Fruit fly (Drosophila melanogaster): Measurements from ENCODE around the gene Grl65a.

The Grl65a gene

dm6 chr3L:6665541-6665940, 2.1 kb downstream of the Grl65a start, which contains the start of gene eIF4E4:
Gene eIF4E4, minus strand, starts transcription at chr3L:6665641.
- TF ChIP-seq fkh (GFP tag; optimal IDR thresholded peaks at IDR 0.05): no peak
- TF ChIP-seq pdm3 (GFP tag; optimal IDR thresholded peaks at IDR 0.05): no peak
- TF ChIP-seq CG8319 (GFP tag; optimal IDR thresholded peaks at IDR 0.05): no peak
- TF ChIP-seq CG3919 (GFP tag; optimal IDR thresholded peaks at IDR 0.05): no peak
- TF ChIP-seq fd85E (GFP tag; optimal IDR thresholded peaks at IDR 0.05): no peak

DNA sequence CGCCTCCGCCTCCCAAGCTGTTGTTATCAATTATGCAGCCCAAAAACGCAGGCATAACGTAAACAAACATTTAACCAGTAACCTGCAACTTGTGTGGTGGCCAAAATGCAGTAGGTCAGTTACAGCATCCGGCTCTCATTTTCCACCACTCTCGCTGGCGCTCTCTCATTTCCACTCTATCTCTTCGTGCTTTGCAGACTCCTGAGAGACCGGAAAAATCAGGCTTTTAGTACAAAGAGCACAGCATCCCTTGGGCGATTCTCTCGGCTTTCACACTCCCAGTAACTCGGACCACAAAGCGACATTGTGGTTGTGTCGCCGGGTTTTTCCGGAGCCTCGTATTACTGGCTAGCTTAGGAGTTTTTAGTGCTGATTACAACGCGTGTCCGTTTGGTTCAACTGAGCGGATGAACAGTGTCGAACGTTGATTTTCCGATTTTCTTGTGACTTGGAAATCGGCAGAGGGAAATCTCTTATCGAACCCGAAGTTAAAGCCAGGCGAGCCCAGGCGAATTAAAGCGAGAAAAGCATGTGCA, 43.9 kb downstream of the Grl65a start, which contains the start of gene GluRIA:
TSS of gene GluRIA (plus strand) at position 364 of the 536 bp plus-strand sequence.
- TF ChIP-seq CG3032 (tag; optimal IDR thresholded peaks at IDR 0.05): no peak
- TF ChIP-seq CG6854 (GFP tag; optimal IDR thresholded peaks at IDR 0.05): no peak
- TF ChIP-seq svp (GFP tag): no peak
- no peak for TF ChIP-seq CG8632 (GFP tag; optimal IDR thresholded peaks at IDR 0.05)
- TF ChIP-seq CG11294 (GFP tag; IDR thresholded peaks at IDR 0.05): no peak
- no peak for TF ChIP-seq Smox (GFP tag; optimal IDR thresholded peaks at IDR 0.05)
- no peak for TF ChIP-seq spab (GFP tag; optimal IDR thresholded peaks at IDR 0.05)
- TF ChIP-seq acj6 (GFP tag; optimal IDR thresholded peaks at IDR 0.05): no peak
- no peak for TF ChIP-seq dac (GFP tag; optimal IDR thresholded peaks at IDR 0.05)
- no peak for TF ChIP-seq Blimp-1 (GFP tag; optimal IDR thresholded peaks at IDR 0.05)
- TF ChIP-seq Sox102F (GFP tag; optimal IDR thresholded peaks at IDR 0.05): no peak
- TF ChIP-seq CG1621 (tag; optimal IDR thresholded peaks at IDR 0.05): no peak
- no peak for TF ChIP-seq Met (GFP tag; optimal IDR thresholded peaks at IDR 0.05)
- TF ChIP-seq CG31627 (GFP tag; optimal IDR thresholded peaks at IDR 0.05): no peak
- TF ChIP-seq Sox15 (GFP tag; optimal IDR thresholded peaks at IDR 0.05): no peak
- no peak for TF ChIP-seq CG32006 (GFP tag; optimal IDR thresholded peaks at IDR 0.05)
- no peak for TF ChIP-seq Eip75B (GFP tag; optimal IDR thresholded peaks at IDR 0.05)
- TF ChIP-seq CG10669 (GFP tag; optimal IDR thresholded peaks at IDR 0.05): no peak
- no peak for TF ChIP-seq CG34406 (GFP tag; optimal IDR thresholded peaks at IDR 0.05)
- no peak for TF ChIP-seq Gug (GFP tag; IDR thresholded peaks at IDR 0.05)

DNA sequence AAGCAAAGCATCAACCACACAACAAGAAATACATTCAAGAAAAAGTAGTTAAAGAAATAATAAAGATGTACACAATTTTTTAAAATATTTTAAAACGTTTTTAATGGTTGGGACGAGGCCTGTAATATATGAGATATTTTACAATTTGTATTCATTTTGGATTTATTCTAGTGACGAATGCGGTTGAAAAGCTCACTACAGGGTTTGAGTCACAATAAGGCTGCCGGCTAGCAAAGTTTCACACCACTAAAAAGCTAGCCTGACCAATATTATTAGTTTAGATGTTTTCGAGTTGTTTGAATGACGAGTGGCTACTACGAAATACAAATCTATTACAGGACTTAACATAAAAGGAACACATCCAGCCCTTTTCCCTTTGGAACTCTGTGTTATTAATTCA, 48.6 kb downstream of the Grl65a start:
- TF ChIP-seq CG1621 (tag; optimal IDR thresholded peaks at IDR 0.05) (no peak), CG8319 (GFP tag; optimal IDR thresholded peaks at IDR 0.05) (no peak), pdm3 (GFP tag; optimal IDR thresholded peaks at IDR 0.05) (no peak), fkh (GFP tag; optimal IDR thresholded peaks at IDR 0.05) (no peak), lz (GFP tag; optimal IDR thresholded peaks at IDR 0.05) (no peak), Smox (GFP tag; optimal IDR thresholded peaks at IDR 0.05) (no peak), Sox14 (GFP tag; optimal IDR thresholded peaks at IDR 0.05) (no peak), CG3032 (tag; optimal IDR thresholded peaks at IDR 0.05) (no peak), CG4318 (GFP tag; optimal IDR thresholded peaks at IDR 0.05) (no peak), CG6808 (GFP tag; optimal IDR thresholded peaks at IDR 0.05) (no peak), CG6854 (GFP tag; optimal IDR thresholded peaks at IDR 0.05) (no peak), Ets21C (GFP tag; optimal IDR thresholded peaks at IDR 0.05) (no peak), svp (GFP tag) (no peak), Blimp-1 (GFP tag; optimal IDR thresholded peaks at IDR 0.05) (no peak), Hr38 (GFP tag; optimal IDR thresholded peaks at IDR 0.05) (no peak), CG11762 (GFP tag; optimal IDR thresholded peaks at IDR 0.05; ENCODE audit: insufficient read depth) (no peak), CG11294 (GFP tag; IDR thresholded peaks at IDR 0.05) (no peak), ss (GFP tag; optimal IDR thresholded peaks at IDR 0.05) (no peak)

Data from whole organism, prepupa.